Worm (Caenorhabditis elegans) whole organism, young adult: ENCODE results near the gene K02D10.3.

Experiments used
- B0035.1 ChIP-seq: sonication (generic microtip); optimal IDR thresholded peaks from 2 replicates; lab custom pipeline; 2016; ENCODE audit warnings: missing genetic modification characterization, mild to moderate bottlenecking, missing compliant biosample characterization, missing genotype, missing genetic modification reagents
- B0261.1 ChIP-seq: sonication (generic microtip); optimal IDR thresholded peaks from 2 replicates; lab custom pipeline; 2016; ENCODE audit warnings: mild to moderate bottlenecking, missing genetic modification characterization, moderate library complexity, missing compliant biosample characterization
- F10E7.11 ChIP-seq: sonication (generic microtip); optimal IDR thresholded peaks from 2 replicates; lab custom pipeline; 2017; ENCODE audit warnings: mild to moderate bottlenecking, missing genetic modification characterization, moderate library complexity, missing compliant biosample characterization
- F23B12.7 ChIP-seq: sonication (generic microtip); optimal IDR thresholded peaks from 2 replicates; lab custom pipeline; 2017; ENCODE audit warnings: missing genetic modification characterization, mild to moderate bottlenecking, missing compliant biosample characterization, antibody characterized with exemption, moderate library complexity; ENCODE audit not compliant: insufficient read depth
- F37B4.10 ChIP-seq: fragments of 200-800 bp; sonication (Bioruptor generic); IDR thresholded peaks from 2 replicates; pipeline ENCODE4 v1.3.6; 2022; ENCODE audit warnings: missing genetic modification characterization, missing compliant biosample characterization
- F39B2.1 ChIP-seq: fragments of 200-800 bp; sonication (Bioruptor generic); IDR thresholded peaks from 2 replicates; pipeline ENCODE4 v1.3.6; 2022; ENCODE audit warnings: missing genetic modification reagents, missing genetic modification characterization, missing compliant biosample characterization
- Y56A3A.18 ChIP-seq: fragments of 200-800 bp; sonication (Bioruptor generic); IDR thresholded peaks from 2 replicates; pipeline ENCODE4 v1.3.6; 2022; ENCODE audit warnings: missing genetic modification reagents, missing genetic modification characterization, missing compliant biosample characterization
- Y95B8A.8 ChIP-seq: fragments of 200-800 bp; sonication (Bioruptor generic); IDR thresholded peaks from 2 replicates; pipeline ENCODE4 v1.3.6; 2022; ENCODE audit warnings: missing genetic modification reagents, missing genetic modification characterization, missing compliant biosample characterization
- attf-3 ChIP-seq: fragments of 200-800 bp; sonication (Bioruptor generic); conservative IDR thresholded peaks from 2 replicates; pipeline ENCODE4 v1.3.6; 2022; ENCODE audit warnings: missing genetic modification reagents, missing genetic modification characterization, missing compliant biosample characterization
- attf-5 ChIP-seq: fragments of 200-800 bp; sonication (Bioruptor generic); optimal IDR thresholded peaks from 2 replicates; lab custom pipeline; 2018; ENCODE audit warnings: mild to moderate bottlenecking, missing genetic modification characterization, missing compliant biosample characterization
- bed-2 ChIP-seq: fragments of 200-800 bp; sonication (Bioruptor generic); IDR thresholded peaks from 2 replicates; pipeline ENCODE4 v1.3.6; 2022; ENCODE audit warnings: missing genetic modification reagents, missing genetic modification characterization, missing compliant biosample characterization
- cebp-1 ChIP-seq, 2 experiments: fragments of 200-800 bp in 1 of 2; sonication (Bioruptor generic) in 1 of 2; sonication (generic microtip) in 1 of 2; IDR thresholded peaks in 1 of 2; optimal IDR thresholded peaks in 1 of 2; 2 replicates each; pipeline versions ENCODE4 v1.3.6 to Lab custom; 2017 to 2022; ENCODE audit warnings: missing compliant biosample characterization in 2 of 2, missing genetic modification characterization in 2 of 2, mild to moderate bottlenecking in 1 of 2, missing genetic modification reagents in 1 of 2, moderate library complexity in 1 of 2
- cebp-2 ChIP-seq: fragments of 200-800 bp; sonication (Bioruptor generic); IDR thresholded peaks from 2 replicates; pipeline ENCODE4 v1.3.6; 2022; ENCODE audit warnings: missing genetic modification characterization, missing compliant biosample characterization
- ceh-100 ChIP-seq: fragments of 200-800 bp; sonication (Bioruptor generic); IDR thresholded peaks from 2 replicates; pipeline ENCODE4 v1.3.6; 2022; ENCODE audit warnings: missing genetic modification reagents, missing genetic modification characterization, missing compliant biosample characterization
- dox-1 ChIP-seq: fragments of 200-800 bp; sonication (Bioruptor generic); IDR thresholded peaks from 2 replicates; pipeline ENCODE4 v1.3.6; 2022; ENCODE audit warnings: missing genetic modification reagents, missing genetic modification characterization, missing compliant biosample characterization
- dpl-1 ChIP-seq: fragments of 150-350 bp; optimal IDR thresholded peaks from 2 replicates; lab custom pipeline; 2014; ENCODE audit warnings: missing biosample characterization, missing genetic modification reagents, missing genetic modification characterization
- efl-1 ChIP-seq: fragments of 150-350 bp; optimal IDR thresholded peaks from 2 replicates; lab custom pipeline; 2014; ENCODE audit warnings: missing biosample characterization, missing genetic modification reagents, missing genetic modification characterization
- ets-4 ChIP-seq: fragments of 200-800 bp; sonication (Bioruptor generic); optimal IDR thresholded peaks from 2 replicates; lab custom pipeline; 2018; ENCODE audit warnings: mild to moderate bottlenecking, missing genetic modification characterization, missing compliant biosample characterization
- him-1 ChIP-seq: sonication (generic microtip); optimal IDR thresholded peaks from 2 replicates; lab custom pipeline; 2016; ENCODE audit warnings: missing genotype, missing genetic modification reagents, missing genetic modification characterization, missing compliant biosample characterization
- hlh-12 ChIP-seq: sonication (generic microtip); optimal IDR thresholded peaks from 2 replicates; lab custom pipeline; 2016; ENCODE audit warnings: missing genetic modification characterization, missing compliant biosample characterization
- lin-35 ChIP-seq, 3 experiments: fragments of 150-350 bp in 2 of 3; sonication (generic microtip) in 1 of 3; optimal IDR thresholded peaks; 2 replicates each; lab custom pipeline; 2014 to 2018; ENCODE audit warnings: missing biosample characterization in 3 of 3, missing genetic modification characterization in 3 of 3, missing genetic modification reagents in 3 of 3
- lin-54 ChIP-seq: fragments of 200-800 bp; sonication (Bioruptor generic); optimal IDR thresholded peaks from 2 replicates; lab custom pipeline; 2018; ENCODE audit warnings: mild to moderate bottlenecking, missing genetic modification characterization, missing compliant biosample characterization
- lir-1 ChIP-seq: fragments of 200-800 bp; sonication (Bioruptor generic); conservative IDR thresholded peaks from 2 replicates; pipeline ENCODE4 v1.3.6; 2022; ENCODE audit warnings: missing genetic modification reagents, missing genetic modification characterization, missing compliant biosample characterization
- mcd-1 ChIP-seq: fragments of 200-800 bp; sonication (Bioruptor generic); IDR thresholded peaks from 2 replicates; pipeline ENCODE4 v1.3.6; 2022; ENCODE audit warnings: missing genetic modification reagents, missing genetic modification characterization, missing compliant biosample characterization
- mel-28 ChIP-seq: sonication (generic microtip); optimal IDR thresholded peaks from 2 replicates; lab custom pipeline; 2016; ENCODE audit warnings: borderline replicate concordance, mild to moderate bottlenecking, missing genetic modification characterization, missing compliant biosample characterization
- nfya-2 ChIP-seq: fragments of 200-800 bp; sonication (Bioruptor generic); IDR thresholded peaks from 2 replicates; pipeline ENCODE4 v1.3.6; 2022; ENCODE audit warnings: missing genetic modification reagents, missing genetic modification characterization, missing compliant biosample characterization
- nhr-80 ChIP-seq: sonication (generic microtip); optimal IDR thresholded peaks from 2 replicates; lab custom pipeline; 2016; ENCODE audit warnings: missing genetic modification characterization, missing compliant biosample characterization
- nhr-90 ChIP-seq: sonication (generic microtip); optimal IDR thresholded peaks from 2 replicates; lab custom pipeline; 2016; ENCODE audit warnings: missing genotype, mild to moderate bottlenecking, missing genetic modification characterization, missing compliant biosample characterization
- rec-8 ChIP-seq, 2 experiments: sonication (generic microtip); optimal IDR thresholded peaks; 2 replicates each; lab custom pipeline; 2016; ENCODE audit warnings: mild to moderate bottlenecking in 2 of 2, missing genetic modification characterization in 2 of 2, missing genetic modification reagents in 2 of 2, missing genotype in 2 of 2, missing biosample characterization in 1 of 2, missing compliant biosample characterization in 1 of 2, moderate library complexity in 1 of 2
- snpc-3.4 ChIP-seq: sonication (generic microtip); optimal IDR thresholded peaks from 2 replicates; lab custom pipeline; 2017; ENCODE audit warnings: missing genetic modification characterization, mild to moderate bottlenecking, missing compliant biosample characterization, antibody characterized with exemption, moderate library complexity, missing genotype, missing genetic modification reagents
- snpc-4 ChIP-seq, 5 experiments: fragments of 150-350 bp in 1 of 5; sonication (generic microtip) in 4 of 5; optimal IDR thresholded peaks; 2 replicates each; lab custom pipeline; 2014 to 2018; ENCODE audit warnings: missing genetic modification characterization in 5 of 5, missing biosample characterization in 3 of 5, antibody characterized with exemption in 2 of 5, mild to moderate bottlenecking in 2 of 5, missing compliant biosample characterization in 2 of 5, missing genotype in 2 of 5, moderate library complexity in 2 of 5, missing genetic modification reagents in 1 of 5

Gene K02D10.3

ce11 chrIII:8809245-8809971, 37.7 kb upstream of the K02D10.3 start, which contains the start of gene prx-19:
Gene prx-19 (minus strand): TSS chrIII:8809295.
- no peak for TF ChIP-seq nhr-90 (tag; lab: Kevin White, UChicago)
- peak; percentile 80 for TF ChIP-seq lin-54
- peak; percentile 67 for TF ChIP-seq dpl-1 (GFP tag; lab: Kevin White, UChicago)
- peak; percentile 83 for TF ChIP-seq mcd-1
- no peak for TF ChIP-seq cebp-2 (GFP tag; lab: Robert Waterston, UW)
- peak; percentile 22 for TF ChIP-seq F23B12.7 (tag; lab: Kevin White, UChicago)
- TF ChIP-seq efl-1 (GFP tag; lab: Kevin White, UChicago): peak; percentile 72
- TF ChIP-seq lin-35 (GFP tag; optimal IDR thresholded peaks at IDR 0.05; lab: Kevin White, UChicago): peak in 1 of 3 experiments; percentile 81
- TF ChIP-seq nhr-80: peak; percentile 5
- TF ChIP-seq, all 124 proteins: peak for 7

ce11 chrIII:8807246-8807645, 35.5 kb upstream of the K02D10.3 start, which contains the start of gene F54F2.7:
Gene F54F2.7 (minus strand): TSS chrIII:8807346.
- no peak for TF ChIP-seq nfya-2 (GFP tag; lab: Robert Waterston, UW)
- no peak for TF ChIP-seq F10E7.11 (tag; lab: Kevin White, UChicago)
- TF ChIP-seq rec-8 (tag; optimal IDR thresholded peaks at IDR 0.05; lab: Kevin White, UChicago): no peak
- no peak for TF ChIP-seq snpc-3.4 (tag; lab: Kevin White, UChicago)
- no peak for TF ChIP-seq ets-4 (GFP tag; lab: Kevin White, UChicago)
- no peak for TF ChIP-seq ceh-100 (GFP tag; lab: Robert Waterston, UW)
- no peak for TF ChIP-seq B0261.1
- TF ChIP-seq attf-3 (GFP tag; lab: Robert Waterston, UW): no peak
- TF ChIP-seq mel-28 (tag; lab: Kevin White, UChicago): no peak
- TF ChIP-seq B0035.1 (tag; lab: Kevin White, UChicago): no peak
- TF ChIP-seq F39B2.1 (GFP tag; lab: Robert Waterston, UW): no peak
- TF ChIP-seq lir-1 (GFP tag; lab: Robert Waterston, UW): no peak
- TF ChIP-seq hlh-12 (tag; lab: Kevin White, UChicago): no peak
- TF ChIP-seq cebp-1 (GFP tag; IDR thresholded peaks at IDR 0.05; lab: Robert Waterston, UW): no peak
- no peak for TF ChIP-seq cebp-1 (tag; optimal IDR thresholded peaks at IDR 0.05; lab: Kevin White, UChicago)
- TF ChIP-seq bed-2 (GFP tag; lab: Robert Waterston, UW): no peak
- no peak for TF ChIP-seq him-1 (tag; lab: Kevin White, UChicago)
- TF ChIP-seq Y95B8A.8 (GFP tag; lab: Robert Waterston, UW): no peak

ce11 chrIII:8805815-8806214, 34.1 kb upstream of the K02D10.3 start:
- TF ChIP-seq F39B2.1 (GFP tag; lab: Robert Waterston, UW): no peak
- TF ChIP-seq Y95B8A.8 (GFP tag; lab: Robert Waterston, UW): 0 out of 2 replicates have a peak, but pooled peaks have one; percentile 51
- TF ChIP-seq F37B4.10: no peak
- TF ChIP-seq snpc-4 (GFP tag; optimal IDR thresholded peaks at IDR 0.05; lab: Kevin White, UChicago): no peak
- TF ChIP-seq snpc-4 (tag; optimal IDR thresholded peaks at IDR 0.05; lab: Kevin White, UChicago): no peak
- TF ChIP-seq Y56A3A.18 (GFP tag; lab: Robert Waterston, UW): 0 out of 2 replicates have a peak, but pooled peaks have one; percentile 35
- TF ChIP-seq attf-5 (GFP tag; lab: Kevin White, UChicago): no peak
- 0 out of 2 replicates have a peak, but pooled peaks have one; percentile 11 for TF ChIP-seq dox-1
